Worm (Caenorhabditis elegans) whole organism, dauer: ENCODE results near the gene srh-16.

Experiments used
- unc-62 ChIP-seq: sonication (generic microtip); optimal IDR thresholded peaks from 2 replicates; lab custom pipeline; 2017; ENCODE audit warnings: missing biosample characterization, missing genetic modification reagents, missing genetic modification characterization

The srh-16 gene

ce11 chrV:12291587-12291986 is at the start of gene srh-16, which contains the start of gene srpa-68:
Gene srh-16 (plus strand): TSS chrV:12291861.
Gene srpa-68 (minus strand): TSS chrV:12291658.
- TF ChIP-seq unc-62 (GFP tag; lab: Kevin White, UChicago), result no peak

DNA sequence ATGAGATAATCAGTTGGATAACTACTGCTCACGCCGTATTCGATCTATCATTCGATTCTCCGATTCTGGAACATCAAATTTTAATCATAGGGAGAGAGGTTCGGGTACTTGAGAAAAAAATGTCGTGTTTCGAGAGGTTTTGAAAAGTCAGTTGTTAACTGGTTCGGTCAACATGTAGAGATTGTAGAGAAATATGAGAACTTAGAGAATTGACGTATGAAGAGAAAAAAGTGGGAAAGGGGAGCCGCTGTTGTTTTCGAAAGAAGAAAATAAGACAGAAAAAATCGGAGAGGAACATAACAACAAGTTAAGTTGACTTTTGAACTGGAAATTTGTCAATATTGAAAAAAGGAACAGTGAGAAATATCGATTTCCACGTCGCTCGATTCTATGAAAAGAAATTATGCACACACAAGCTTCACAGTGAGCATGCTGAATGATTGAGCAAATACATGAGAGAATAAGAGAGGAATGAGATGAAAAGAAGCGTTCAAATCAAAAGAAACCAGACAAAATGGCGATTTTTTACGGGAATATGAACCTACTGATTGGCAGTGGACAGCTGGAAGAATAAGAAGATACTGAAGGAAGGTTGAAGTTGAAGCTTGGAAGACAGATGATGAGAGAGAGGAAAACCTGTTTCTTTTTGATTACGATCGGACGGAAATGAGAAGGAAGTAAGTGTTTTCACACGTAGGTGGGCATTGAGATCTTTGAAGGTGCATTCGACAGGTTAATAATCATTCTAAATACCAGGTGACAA is 46.5 kb upstream of the srh-16 start, which contains the start of the genes T04H1.13, slfl-5 and rad-50:
TSS of gene T04H1.13 (minus strand) at position 51 of the 763 bp plus-strand sequence.
TSS of gene slfl-5 (minus strand) at position 65 of the 763 bp plus-strand sequence.
TSS of gene rad-50 (plus strand) at position 667 of the 763 bp plus-strand sequence.
- no peak for TF ChIP-seq unc-62 (GFP tag; lab: Kevin White, UChicago)

DNA sequence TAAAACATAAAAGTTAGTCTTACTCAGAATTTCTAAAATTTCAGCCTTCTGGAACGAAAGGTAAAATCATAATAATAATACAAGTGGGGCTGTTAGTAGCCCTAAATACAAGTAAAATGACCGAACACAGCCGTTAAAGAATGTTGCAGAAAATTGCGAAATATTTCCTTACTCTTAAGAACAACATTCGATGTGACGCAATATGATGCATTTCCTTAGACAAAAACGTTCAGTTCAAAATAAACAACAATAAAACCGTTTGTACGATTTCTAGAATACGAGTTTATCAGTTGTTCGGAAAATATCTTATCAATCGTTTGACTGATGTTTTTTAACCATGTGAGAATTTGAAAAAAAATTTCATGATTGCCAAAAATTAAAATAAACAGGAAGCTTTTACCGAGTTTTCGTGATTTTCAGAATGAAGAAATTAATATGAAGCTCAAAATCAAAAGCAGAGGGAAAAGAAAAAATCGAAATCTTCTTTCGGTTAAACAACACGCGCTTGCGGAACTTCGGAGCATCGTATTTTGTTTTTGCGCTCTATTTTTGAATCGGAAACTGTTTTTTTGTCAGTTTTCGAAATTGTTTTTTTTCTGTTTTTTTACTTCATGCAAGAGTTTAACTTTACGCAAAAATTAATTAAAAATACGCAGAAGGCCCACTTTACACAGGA is 45.7 kb upstream of the srh-16 start:
- no peak for TF ChIP-seq unc-62 (GFP tag; lab: Kevin White, UChicago)

ce11 chrV:12251041-12251440 is 40.6 kb upstream of the srh-16 start, which contains the start of gene T04H1.5:
Gene T04H1.5 (plus strand): TSS chrV:12251341.
- TF ChIP-seq unc-62 (GFP tag; lab: Kevin White, UChicago), result no peak

ce11 chrV:12252272-12252671 is 39.4 kb upstream of the srh-16 start, which contains the start of gene lrx-1:
Gene lrx-1 (plus strand): TSS chrV:12252572.
- no peak for TF ChIP-seq unc-62 (GFP tag; lab: Kevin White, UChicago)

- no peak for TF ChIP-seq unc-62 (GFP tag; lab: Kevin White, UChicago)
Measured at ce11 chrV:12255343-12255742, 36.3 kb upstream of the srh-16 start, which contains the start of gene T04H1.12. Gene T04H1.12 (plus strand): TSS chrV:12255643.

- no peak for TF ChIP-seq unc-62 (GFP tag; lab: Kevin White, UChicago)
Measured at ce11 chrV:12256398-12256797, 35.3 kb upstream of the srh-16 start, which contains the start of gene ugt-55. Gene ugt-55 (plus strand): TSS chrV:12256698.

DNA sequence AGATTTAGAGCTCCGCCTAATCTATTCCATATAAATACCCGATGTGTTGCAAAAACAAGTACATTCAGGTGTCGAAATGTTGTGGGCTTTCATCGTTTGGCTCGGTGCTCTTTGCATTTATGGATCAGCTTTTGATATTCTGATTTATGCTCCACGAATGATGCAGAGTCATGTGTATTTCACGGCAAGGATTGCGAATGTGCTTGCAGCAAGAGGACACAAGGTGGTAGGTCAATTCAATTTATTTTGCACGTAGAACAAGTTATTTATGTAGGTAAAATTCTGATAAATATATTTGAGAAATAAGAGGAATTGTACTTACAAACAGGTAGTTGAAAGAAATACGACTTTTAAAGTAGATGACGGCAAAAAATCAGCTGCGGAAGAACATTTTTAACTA is 32.7 kb upstream of the srh-16 start, which contains the start of gene ugt-56:
TSS of gene ugt-56 (plus strand) at position 61 of the 400 bp plus-strand sequence.
- TF ChIP-seq unc-62 (GFP tag; lab: Kevin White, UChicago), result no peak

ce11 chrV:12261377-12261776 is 30.3 kb upstream of the srh-16 start, which contains the start of gene tbb-6:
Gene tbb-6 (plus strand): TSS chrV:12261531.
- TF ChIP-seq unc-62 (GFP tag; lab: Kevin White, UChicago), result no peak

ce11 chrV:12263723-12264122 is 27.9 kb upstream of the srh-16 start, which contains the start of gene ssp-35:
Gene ssp-35 (minus strand): TSS chrV:12263823.
- no peak for TF ChIP-seq unc-62 (GFP tag; lab: Kevin White, UChicago)

DNA sequence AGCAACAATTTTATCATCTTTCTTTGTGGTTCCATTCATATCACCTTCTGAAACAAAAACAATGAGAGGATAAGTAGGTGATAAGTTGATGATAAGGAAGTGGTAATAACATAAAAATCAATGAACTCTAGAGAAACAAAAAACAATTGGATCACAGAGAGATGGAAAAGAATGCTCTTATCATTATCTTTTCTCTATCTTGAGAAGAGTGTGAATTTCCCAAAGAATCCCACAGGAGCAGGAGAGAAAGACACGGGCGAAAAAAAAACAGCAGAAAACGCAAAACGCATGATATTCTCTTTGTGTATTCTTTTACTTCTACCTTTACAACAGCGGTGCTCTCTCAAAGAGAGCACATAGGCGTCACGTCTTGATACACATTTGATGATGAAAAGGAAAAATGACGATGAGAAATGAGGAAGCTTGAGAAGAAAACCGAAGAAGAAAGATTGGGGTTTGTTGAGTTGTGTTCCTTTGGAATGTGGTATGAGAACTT is 22.3 kb upstream of the srh-16 start, which contains the start of gene twk-24:
TSS of gene twk-24 (minus strand) at position 51 of the 496 bp plus-strand sequence.
- TF ChIP-seq unc-62 (GFP tag; lab: Kevin White, UChicago), result no peak

- no peak for TF ChIP-seq unc-62 (GFP tag; lab: Kevin White, UChicago)
Measured at ce11 chrV:12271495-12271894, 20.2 kb upstream of the srh-16 start, which contains the start of the genes tsfm-1 and capg-2. Gene tsfm-1 (minus strand): TSS chrV:12271551. Gene capg-2 (plus strand): TSS chrV:12271873.

DNA sequence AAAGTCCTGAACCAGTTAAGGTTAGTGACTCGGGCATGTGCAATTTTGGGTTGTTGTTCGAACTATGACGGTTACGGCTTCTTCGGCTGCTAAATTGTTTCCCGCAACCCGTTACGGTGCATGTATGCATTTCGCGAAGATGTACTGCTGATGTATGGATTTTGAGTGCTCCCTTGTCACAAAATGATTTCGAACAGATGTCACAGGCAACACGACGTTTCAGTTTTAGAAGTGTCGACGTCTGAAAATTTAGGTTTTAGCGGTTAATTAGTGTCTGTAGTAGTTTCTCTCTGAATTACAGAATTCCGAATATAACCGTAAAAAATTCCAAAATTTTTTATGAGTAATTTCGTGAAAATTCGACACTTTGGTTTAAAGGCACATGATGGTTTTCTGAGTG is 15.9 kb upstream of the srh-16 start:
- no peak for TF ChIP-seq unc-62 (GFP tag; lab: Kevin White, UChicago)

DNA sequence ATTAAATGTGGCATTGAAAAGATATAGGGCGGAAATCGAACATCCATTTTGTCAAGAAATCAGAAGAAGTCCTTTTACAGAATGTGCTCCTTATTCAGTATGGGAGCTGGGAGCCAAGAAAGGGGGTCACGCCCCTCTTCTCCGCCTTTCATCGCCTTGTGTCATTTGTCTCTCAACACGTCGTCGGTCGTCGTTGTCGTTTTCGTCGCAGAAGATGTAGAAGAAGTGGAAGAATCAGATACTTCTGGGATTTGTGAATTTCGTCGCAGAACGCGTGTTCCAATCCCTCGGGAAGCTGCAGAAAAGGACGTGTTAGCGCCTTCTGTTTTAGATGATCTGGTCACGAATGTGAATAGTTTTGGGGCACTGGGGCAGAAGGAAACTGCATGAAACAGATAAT is 14.7 kb upstream of the srh-16 start, which contains the start of gene bnc-1:
TSS of gene bnc-1 (minus strand) at position 101 of the 400 bp plus-strand sequence.
- no peak for TF ChIP-seq unc-62 (GFP tag; lab: Kevin White, UChicago)

- TF ChIP-seq unc-62 (GFP tag; lab: Kevin White, UChicago), result no peak
Measured at ce11 chrV:12281508-12281907, 10.2 kb upstream of the srh-16 start.
